Fruit fly (Drosophila melanogaster) whole organism, embryonic: ENCODE data around the gene CG1494.

ENCODE experiments used
- Abd-B ChIP-seq: fragments of 200-800 bp; sonication (Bioruptor generic); optimal IDR thresholded peaks from 2 replicates; lab custom pipeline; 2018; ENCODE audit warnings: missing biosample characterization, mild to moderate bottlenecking, missing genetic modification characterization, moderate library complexity
- B-H1 ChIP-seq: fragments of 200-800 bp; sonication (Bioruptor generic); IDR thresholded peaks from 3 replicates; pipeline ENCODE4 v1.3.6; 2022; ENCODE audit warnings: missing biosample characterization, missing genetic modification characterization
- Bteb2 ChIP-seq: fragments of 200-800 bp; sonication (Bioruptor generic); optimal IDR thresholded peaks from 2 replicates; lab custom pipeline; 2016; ENCODE audit warnings: missing biosample characterization, missing genetic modification characterization
- CG10462 ChIP-seq: fragments of 200-800 bp; sonication (Bioruptor generic); optimal IDR thresholded peaks from 2 replicates; lab custom pipeline; 2016; ENCODE audit warnings: missing biosample characterization, missing genetic modification characterization
- CG11247 ChIP-seq: fragments of 200-800 bp; sonication (Bioruptor generic); IDR thresholded peaks from 2 replicates; pipeline ENCODE4 v1.3.6; 2022; ENCODE audit warnings: missing biosample characterization, missing genetic modification characterization
- CG13296 ChIP-seq: fragments of 200-800 bp; sonication (Bioruptor generic); optimal IDR thresholded peaks from 3 replicates; lab custom pipeline; 2018; ENCODE audit warnings: missing biosample characterization, mild to moderate bottlenecking, missing genetic modification characterization
- CG14710 ChIP-seq: fragments of 200-800 bp; sonication (Bioruptor generic); optimal IDR thresholded peaks from 3 replicates; lab custom pipeline; 2019; ENCODE audit warnings: missing biosample characterization, mild to moderate bottlenecking, missing genetic modification characterization, moderate library complexity
- CG15011 ChIP-seq: fragments of 200-800 bp; sonication (Bioruptor generic); optimal IDR thresholded peaks from 3 replicates; lab custom pipeline; 2018; ENCODE audit warnings: missing biosample characterization, mild to moderate bottlenecking, missing genetic modification characterization
- CG1647 ChIP-seq: fragments of 200-800 bp; sonication (Bioruptor generic); optimal IDR thresholded peaks from 3 replicates; lab custom pipeline; 2016; ENCODE audit warnings: missing biosample characterization, missing genetic modification characterization
- CG16815 ChIP-seq: fragments of 200-800 bp; sonication (Bioruptor generic); optimal IDR thresholded peaks from 3 replicates; lab custom pipeline; 2017; ENCODE audit warnings: missing biosample characterization, mild to moderate bottlenecking, missing genetic modification characterization
- CG18476 ChIP-seq: fragments of 200-800 bp; sonication (Bioruptor generic); optimal IDR thresholded peaks from 2 replicates; lab custom pipeline; 2016; ENCODE audit warnings: missing biosample characterization, mild to moderate bottlenecking, missing genetic modification characterization
- CG30020 ChIP-seq: fragments of 200-800 bp; optimal IDR thresholded peaks from 2 replicates; lab custom pipeline; 2019; ENCODE audit warnings: missing biosample characterization, mild to moderate bottlenecking, missing genetic modification characterization, moderate library complexity
- CG3163 ChIP-seq: fragments of 200-800 bp; sonication (Bioruptor generic); optimal IDR thresholded peaks from 3 replicates; lab custom pipeline; 2016; ENCODE audit warnings: missing biosample characterization, missing genetic modification characterization
- CG32767 ChIP-seq: fragments of 200-800 bp; sonication (Bioruptor generic); IDR thresholded peaks from 2 replicates; pipeline ENCODE4 v1.3.6; 2022; ENCODE audit warnings: missing biosample characterization, missing genetic modification characterization
- CG33213 ChIP-seq: fragments of 200-800 bp; sonication (Bioruptor generic); optimal IDR thresholded peaks from 3 replicates; lab custom pipeline; 2016; ENCODE audit warnings: missing biosample characterization, missing genetic modification characterization
- CG34422 ChIP-seq: fragments of 200-800 bp; sonication (Bioruptor generic); IDR thresholded peaks from 3 replicates; pipeline ENCODE4 v1.3.6; 2022; ENCODE audit warnings: missing biosample characterization, missing genetic modification characterization
- CG4404 ChIP-seq: fragments of 200-800 bp; sonication (Bioruptor generic); IDR thresholded peaks from 2 replicates; pipeline ENCODE4 v1.3.6; 2022; ENCODE audit warnings: missing biosample characterization, missing genetic modification characterization
- CG4854 ChIP-seq: fragments of 200-800 bp; sonication (Bioruptor generic); optimal IDR thresholded peaks from 2 replicates; lab custom pipeline; 2016; ENCODE audit warnings: missing biosample characterization, missing genetic modification characterization, inconsistent platforms
- CG6813 ChIP-seq: fragments of 200-800 bp; sonication (Bioruptor generic); optimal IDR thresholded peaks from 2 replicates; lab custom pipeline; 2017; ENCODE audit warnings: missing biosample characterization, missing genetic modification characterization, mild to moderate bottlenecking, moderate library complexity, missing genetic modification reagents
- CG8290 ChIP-seq, 3 experiments: fragments of 200-800 bp; sonication (Bioruptor generic); optimal IDR thresholded peaks; 2 replicates each; lab custom pipeline; 2016 to 2019; ENCODE audit warnings: missing biosample characterization in 3 of 3, missing genetic modification characterization in 3 of 3, mild to moderate bottlenecking in 2 of 3, moderate library complexity in 1 of 3
- Doc2 ChIP-seq: fragments of 200-800 bp; sonication (Bioruptor generic); IDR thresholded peaks from 2 replicates; pipeline ENCODE4 v1.3.6; 2022; ENCODE audit warnings: missing biosample characterization, missing genetic modification characterization
- Dp ChIP-seq: fragments of 200-800 bp; sonication (Bioruptor generic); optimal IDR thresholded peaks from 2 replicates; lab custom pipeline; 2018; ENCODE audit warnings: missing biosample characterization, mild to moderate bottlenecking, missing genetic modification characterization, moderate library complexity
- Fer1 ChIP-seq: fragments of 200-800 bp; sonication (Bioruptor generic); optimal IDR thresholded peaks from 2 replicates; lab custom pipeline; 2017; ENCODE audit warnings: missing biosample characterization, mild to moderate bottlenecking, missing genetic modification characterization
- H2.0 ChIP-seq: fragments of 200-800 bp; sonication (Bioruptor generic); IDR thresholded peaks from 2 replicates; pipeline ENCODE4 v1.3.6; 2022; ENCODE audit warnings: missing biosample characterization, missing genetic modification characterization
- HmgD ChIP-seq: fragments of 200-800 bp; sonication (Bioruptor generic); optimal IDR thresholded peaks from 3 replicates; lab custom pipeline; 2016; ENCODE audit warnings: missing biosample characterization, missing genetic modification characterization
- NC2α ChIP-seq: fragments of 200-800 bp; sonication (Bioruptor generic); optimal IDR thresholded peaks from 2 replicates; lab custom pipeline; 2016; ENCODE audit warnings: missing biosample characterization, missing genetic modification characterization
- NC2β ChIP-seq: fragments of 200-800 bp; sonication (Bioruptor generic); optimal IDR thresholded peaks from 2 replicates; lab custom pipeline; 2016; ENCODE audit warnings: missing biosample characterization, missing genetic modification characterization
- NFAT ChIP-seq: fragments of 200-800 bp; sonication (Bioruptor generic); IDR thresholded peaks from 2 replicates; pipeline ENCODE4 v1.3.6; 2022; ENCODE audit warnings: missing biosample characterization, missing genetic modification characterization
- Nf-YA ChIP-seq: fragments of 200-800 bp; sonication (Bioruptor generic); IDR thresholded peaks from 2 replicates; pipeline ENCODE4 v1.3.6; 2022; ENCODE audit warnings: missing biosample characterization, missing genetic modification characterization
- Opbp ChIP-seq: fragments of 200-800 bp; sonication (Bioruptor generic); IDR thresholded peaks from 3 replicates; pipeline ENCODE4 v1.3.6; 2022; ENCODE audit warnings: missing biosample characterization, missing genetic modification characterization; ENCODE audit not compliant: partially characterized antibody
- Ravus ChIP-seq: fragments of 200-800 bp; sonication (Bioruptor generic); IDR thresholded peaks from 2 replicates; pipeline ENCODE4 v1.3.6; 2022; ENCODE audit warnings: missing biosample characterization, missing genetic modification characterization
- Stat92E ChIP-seq, 3 experiments: fragments of >200 bp in 2 of 3; fragments of 200-800 bp in 1 of 3; sonication (Bioruptor generic) in 1 of 3; optimal IDR thresholded peaks; 2 replicates each; lab custom pipeline; 2017 to 2019; ENCODE audit warnings: missing biosample characterization in 3 of 3, missing genetic modification characterization in 3 of 3, mild to moderate bottlenecking in 1 of 3, moderate library complexity in 1 of 3
- abd-A ChIP-seq: fragments of 200-800 bp; sonication (Bioruptor generic); optimal IDR thresholded peaks from 3 replicates; lab custom pipeline; 2019; ENCODE audit warnings: missing biosample characterization, mild to moderate bottlenecking, missing genetic modification characterization, moderate library complexity
- bab2 ChIP-seq: fragments of 200-800 bp; sonication (Bioruptor generic); optimal IDR thresholded peaks from 2 replicates; lab custom pipeline; 2016; ENCODE audit warnings: missing biosample characterization, missing genetic modification characterization
- bcd ChIP-seq: fragments of 200-800 bp; sonication (Bioruptor generic); optimal IDR thresholded peaks from 2 replicates; lab custom pipeline; 2017; ENCODE audit warnings: missing biosample characterization, mild to moderate bottlenecking, missing genetic modification characterization
- fd102C ChIP-seq: fragments of 200-800 bp; sonication (Bioruptor generic); optimal IDR thresholded peaks from 2 replicates; lab custom pipeline; 2018; ENCODE audit warnings: missing biosample characterization, mild to moderate bottlenecking, missing genetic modification characterization, moderate library complexity
- gcm ChIP-seq: fragments of 200-800 bp; sonication (Bioruptor generic); optimal IDR thresholded peaks from 2 replicates; lab custom pipeline; 2019; ENCODE audit warnings: missing biosample characterization, mild to moderate bottlenecking, missing genetic modification characterization, moderate library complexity
- ken ChIP-seq: fragments of 200-800 bp; sonication (Bioruptor generic); IDR thresholded peaks from 3 replicates; pipeline ENCODE4 v1.3.6; 2022; ENCODE audit warnings: missing biosample characterization, missing genetic modification characterization
- kni ChIP-seq: fragments of 200-800 bp; sonication (Bioruptor generic); optimal IDR thresholded peaks from 3 replicates; lab custom pipeline; 2017; ENCODE audit warnings: mild to moderate bottlenecking, missing biosample characterization, missing genetic modification reagents, missing genetic modification characterization
- lilli ChIP-seq: fragments of 200-800 bp; sonication (Bioruptor generic); optimal IDR thresholded peaks from 3 replicates; lab custom pipeline; 2016; ENCODE audit warnings: missing biosample characterization, missing genetic modification characterization
- odd ChIP-seq: fragments of 200-800 bp; sonication (Bioruptor generic); optimal IDR thresholded peaks from 2 replicates; lab custom pipeline; 2017; ENCODE audit warnings: missing biosample characterization, mild to moderate bottlenecking, missing genetic modification characterization
- pb ChIP-seq: fragments of 200-800 bp; sonication (Bioruptor generic); optimal IDR thresholded peaks from 3 replicates; lab custom pipeline; 2016; ENCODE audit warnings: missing biosample characterization, missing genetic modification characterization
- phol ChIP-seq: fragments of 200-800 bp; sonication (Bioruptor generic); optimal IDR thresholded peaks from 3 replicates; lab custom pipeline; 2018; ENCODE audit warnings: missing biosample characterization, mild to moderate bottlenecking, missing genetic modification characterization, moderate library complexity
- run ChIP-seq: fragments of 200-800 bp; sonication (Bioruptor generic); optimal IDR thresholded peaks from 3 replicates; lab custom pipeline; 2018; ENCODE audit warnings: missing biosample characterization, mild to moderate bottlenecking, missing genetic modification characterization
- seq ChIP-seq: fragments of 200-800 bp; sonication (Bioruptor generic); IDR thresholded peaks from 2 replicates; pipeline ENCODE4 v1.3.6; 2022; ENCODE audit warnings: missing biosample characterization, missing genetic modification characterization
- sob ChIP-seq: fragments of 200-800 bp; sonication (Bioruptor generic); IDR thresholded peaks from 2 replicates; pipeline ENCODE4 v1.3.6; 2022; ENCODE audit warnings: missing biosample characterization, missing genetic modification characterization
- tup ChIP-seq: fragments of 200-800 bp; sonication (Bioruptor generic); optimal IDR thresholded peaks from 2 replicates; lab custom pipeline; 2016; ENCODE audit warnings: missing biosample characterization, mild to moderate bottlenecking, missing genetic modification characterization, moderate library complexity
- tx ChIP-seq: fragments of 200-800 bp; sonication (Bioruptor generic); optimal IDR thresholded peaks from 2 replicates; lab custom pipeline; 2016; ENCODE audit warnings: missing biosample characterization, missing genetic modification characterization
- vnd ChIP-seq: fragments of 200-800 bp; sonication (Bioruptor generic); IDR thresholded peaks from 3 replicates; pipeline ENCODE4 v1.3.6; 2022; ENCODE audit warnings: missing biosample characterization, missing genetic modification characterization; ENCODE audit not compliant: partially characterized antibody

CG1494 gene

dm6 chrX:21281039-21281911, 3.8 kb upstream of the CG1494 start, which contains the start of gene Mnr (continued):
- TF ChIP-seq CG16815 (no peak), Stat92E (GFP tag; optimal IDR thresholded peaks at IDR 0.05; lab: Kevin White, UChicago) (peak in 1 of 3 experiments; percentile 30), NFAT (peak; percentile 21; the same call in 1 of the 2 replicates), vnd (GFP tag; lab: Robert Waterston, UW) (no peak), pb (GFP tag; lab: Kevin White, UChicago) (no peak), tup (no peak), CG14710 (tag; lab: Kevin White, UChicago) (no peak), run (tag; lab: Kevin White, UChicago) (no peak), CG3163 (GFP tag; lab: Kevin White, UChicago) (no peak), sob (GFP tag; lab: Robert Waterston, UW) (0 out of 2 replicates have a peak, but pooled peaks have one; percentile 25), abd-A (tag; lab: Kevin White, UChicago) (peak; percentile 72), CG32767 (GFP tag; lab: Robert Waterston, UW) (no peak), NC2β (GFP tag; lab: Kevin White, UChicago) (no peak), lilli (GFP tag; lab: Kevin White, UChicago) (no peak), seq (peak; percentile 36; the same call in 1 of the 2 replicates), bcd (GFP tag; lab: Kevin White, UChicago) (no peak), bab2 (GFP tag; lab: Kevin White, UChicago) (no peak), B-H1 (GFP tag; lab: Robert Waterston, UW) (no peak), CG8290 (GFP tag; optimal IDR thresholded peaks at IDR 0.05; lab: Kevin White, UChicago) (no peak), CG8290 (tag; optimal IDR thresholded peaks at IDR 0.05; lab: Kevin White, UChicago) (peak in 1 of 2 experiments; percentile 70), Doc2 (GFP tag; lab: Robert Waterston, UW) (no peak), HmgD (GFP tag; lab: Kevin White, UChicago) (no peak), phol (tag; lab: Kevin White, UChicago) (peak; percentile 10), tx (GFP tag; lab: Kevin White, UChicago) (no peak), H2.0 (GFP tag; lab: Robert Waterston, UW) (no peak), CG10462 (no peak), Fer1 (GFP tag; lab: Kevin White, UChicago) (peak; percentile 20), CG4404 (no peak), CG1647 (GFP tag; lab: Kevin White, UChicago) (no peak), CG33213 (GFP tag; lab: Kevin White, UChicago) (no peak), CG11247 (GFP tag; lab: Robert Waterston, UW) (no peak), Bteb2 (no peak), CG13296 (GFP tag; lab: Kevin White, UChicago) (no peak), CG30020 (no peak), Dp (GFP tag; lab: Kevin White, UChicago) (no peak), CG34422 (GFP tag; lab: Robert Waterston, UW) (no peak; the same call in 2 of the 3 replicates), Opbp (GFP tag; lab: Robert Waterston, UW) (0 out of 3 replicates have a peak, but pooled peaks have one; percentile 44), CG15011 (GFP tag; lab: Kevin White, UChicago) (no peak), fd102C (no peak), kni (GFP tag; lab: Kevin White, UChicago) (peak; percentile 67), ken (GFP tag; lab: Robert Waterston, UW) (no peak), Abd-B (GFP tag; lab: Kevin White, UChicago) (peak; percentile 15), CG18476 (GFP tag; lab: Kevin White, UChicago) (no peak), Ravus (no peak), odd (GFP tag; lab: Kevin White, UChicago) (no peak), gcm (peak; percentile 12), CG6813 (GFP tag; lab: Kevin White, UChicago) (no peak), Nf-YA (GFP tag; lab: Robert Waterston, UW) (no peak), NC2α (no peak), CG4854 (GFP tag; lab: Kevin White, UChicago) (no peak)
